Worm (Caenorhabditis elegans) whole organism, L1 larva: Measurements from ENCODE around the gene fbxa-63.

Source experiments
- ama-1 ChIP-seq: fragments of 150-350 bp; optimal IDR thresholded peaks from 2 replicates; lab custom pipeline; 2014
- jun-1 ChIP-seq: fragments of 150-350 bp; optimal IDR thresholded peaks from 2 replicates; lab custom pipeline; 2014; ENCODE audit warnings: missing biosample characterization, missing genetic modification reagents, missing genetic modification characterization
- lin-13 ChIP-seq: fragments of 150-350 bp; optimal IDR thresholded peaks from 2 replicates; lab custom pipeline; 2014; ENCODE audit warnings: missing biosample characterization, missing genetic modification reagents, missing genetic modification characterization
- lin-15B ChIP-seq: fragments of 150-350 bp; sonication (generic microtip); optimal IDR thresholded peaks from 3 replicates; lab custom pipeline; 2014; ENCODE audit warnings: missing biosample characterization, missing genetic modification characterization
- lir-3 ChIP-seq: sonication (generic microtip); optimal IDR thresholded peaks from 2 replicates; lab custom pipeline; 2016; ENCODE audit warnings: mild to moderate bottlenecking, missing genetic modification characterization, moderate library complexity, missing compliant biosample characterization; ENCODE audit not compliant: poor library complexity
- lsy-2 ChIP-seq, 2 experiments: fragments of 150-350 bp; optimal IDR thresholded peaks; 2 replicates each; lab custom pipeline; 2014; ENCODE audit warnings: missing biosample characterization in 2 of 2, missing genetic modification characterization in 2 of 2
- nhr-19 ChIP-seq: fragments of 200-800 bp; sonication (Bioruptor generic); conservative IDR thresholded peaks from 2 replicates; pipeline ENCODE4 v1.3.6; 2022; ENCODE audit warnings: missing genetic modification characterization, missing compliant biosample characterization
- skn-1 ChIP-seq: fragments of 150-350 bp; optimal IDR thresholded peaks from 2 replicates; lab custom pipeline; 2014; ENCODE audit warnings: missing biosample characterization, missing genetic modification characterization
- sptf-1 ChIP-seq: fragments of 150-350 bp; optimal IDR thresholded peaks from 2 replicates; lab custom pipeline; 2014; ENCODE audit warnings: missing biosample characterization, missing genetic modification characterization
- ztf-11 ChIP-seq, 2 experiments: sonication (generic microtip); optimal IDR thresholded peaks; 2 replicates each; lab custom pipeline; 2016 to 2017; ENCODE audit warnings: missing genetic modification characterization in 2 of 2, missing biosample characterization in 1 of 2, missing compliant biosample characterization in 1 of 2

DNA sequence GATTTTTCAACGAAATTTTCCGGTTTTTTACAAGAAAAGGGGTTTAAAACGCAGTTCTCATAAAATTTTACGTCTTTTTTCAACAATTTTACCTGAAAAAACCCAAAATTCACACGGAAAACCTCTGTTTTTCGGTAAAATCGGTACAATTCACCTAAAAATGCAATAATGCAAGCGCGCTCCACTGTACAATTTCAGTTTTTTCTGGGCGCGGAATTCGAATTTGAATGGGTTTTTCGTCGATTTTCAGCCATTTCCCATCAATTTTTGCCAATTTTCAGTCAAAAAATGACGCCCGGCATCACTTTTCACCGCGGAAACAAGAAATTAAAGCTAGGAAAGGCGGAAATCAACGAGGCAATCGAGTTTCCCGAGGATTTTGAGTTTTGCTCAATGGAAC lies 35.5 kb upstream of the fbxa-63 start, which contains the start of gene orc-3:
- TF ChIP-seq lin-13 (peak; percentile 8), ama-1 (no peak), lin-15B (tag; lab: Kevin White, UChicago) (peak; percentile 30), sptf-1 (tag; lab: Kevin White, UChicago) (no peak), jun-1 (no peak), lir-3 (no peak), skn-1 (tag; lab: Kevin White, UChicago) (peak; percentile 64), ztf-11 (tag; optimal IDR thresholded peaks at IDR 0.05; lab: Kevin White, UChicago) (no peak), nhr-19 (GFP tag; lab: Robert Waterston, UW) (no peak), lsy-2 (tag; optimal IDR thresholded peaks at IDR 0.05; lab: Kevin White, UChicago) (peak; percentile 20 to 68)
